Fruit fly (Drosophila melanogaster) S2 (cell line): ENCODE results near the gene CG32313.

Source experiments
- CG8478 ChIP-seq: fragments of >200 bp; optimal IDR thresholded peaks from 2 replicates; lab custom pipeline; 2018
- CTCF ChIP-seq, 2 experiments: fragments of >200 bp; optimal IDR thresholded peaks; 2 replicates each; lab custom pipeline; 2018

DNA sequence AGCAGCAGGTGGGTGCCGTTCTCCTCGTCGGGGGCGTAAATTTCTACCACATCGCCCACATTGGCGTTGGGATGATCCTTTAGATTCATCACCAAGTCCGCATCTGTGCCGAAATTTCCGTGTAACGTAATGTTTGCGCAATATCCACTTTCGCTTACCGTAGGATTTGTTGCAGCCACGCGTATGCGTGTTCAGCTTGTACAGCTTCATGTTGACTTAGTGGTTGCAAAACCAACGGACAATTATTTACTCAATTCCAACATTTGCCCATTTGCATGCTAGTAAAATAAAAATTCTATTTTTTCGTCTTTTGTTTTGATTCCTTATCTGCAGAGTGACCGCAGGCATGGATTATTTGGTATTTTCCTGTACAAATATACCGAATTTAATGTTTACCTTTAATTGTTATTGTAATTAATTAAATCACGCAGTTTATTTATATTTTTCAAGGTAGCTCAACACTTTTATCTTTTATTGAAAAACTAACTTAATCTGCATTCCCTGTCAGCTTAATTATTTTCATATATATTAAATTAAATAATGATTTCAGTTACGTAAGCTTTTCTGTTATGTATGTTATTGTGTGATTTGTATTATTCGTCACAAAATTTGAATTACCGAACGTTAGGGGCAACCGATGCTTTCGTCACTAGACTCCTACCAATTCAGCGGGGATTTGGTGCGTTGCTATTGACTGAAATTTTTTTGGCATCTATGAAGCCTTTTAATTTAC, 11.7 kb downstream of the CG32313 start, which contains the start of gene Iml1:
- TF ChIP-seq CTCF (optimal IDR thresholded peaks at IDR 0.05; lab: Kevin White, UChicago) (no peak), CG8478 (no peak)
